Worm (Caenorhabditis elegans): ENCODE measurements around the gene ZK637.15.

DNA sequence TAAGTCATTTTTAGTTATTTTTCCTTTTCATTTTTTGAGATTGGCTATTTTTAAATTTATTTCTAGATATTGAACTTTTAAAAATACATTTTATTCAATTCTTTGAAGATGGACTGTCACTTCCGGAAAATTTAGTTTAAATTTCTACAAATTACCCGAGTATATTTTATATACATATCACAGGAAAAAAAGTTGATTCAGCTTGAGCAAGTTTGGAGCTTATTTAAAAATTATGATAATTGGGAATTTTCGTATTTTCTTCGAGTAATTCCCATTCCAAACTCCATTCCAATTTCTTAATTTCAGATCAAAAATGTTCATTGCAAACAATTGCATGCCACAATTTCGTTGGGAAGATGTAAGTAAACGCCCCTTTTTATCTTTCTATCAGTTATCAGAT is 9.8 kb downstream of the ZK637.15 start, which contains the start of gene arrd-15:
- TF ChIP-seq med-1 (GFP tag; optimal IDR thresholded peaks at IDR 0.05; ENCODE audit: insufficient read depth) (no peak), ztf-29 (GFP tag; IDR thresholded peaks at IDR 0.05) (no peak), flt-1 (GFP tag; IDR thresholded peaks at IDR 0.05) (no peak), tab-1 (GFP tag; IDR thresholded peaks at IDR 0.05) (no peak), T22C8.4 (GFP tag; IDR thresholded peaks at IDR 0.05) (no peak), klf-2 (GFP tag; conservative IDR thresholded peaks at IDR 0.05) (no peak), cog-1 (tag; optimal IDR thresholded peaks at IDR 0.05) (no peak), ref-1 (GFP tag; conservative IDR thresholded peaks at IDR 0.05) (no peak)
